Worm (Caenorhabditis elegans): ENCODE results near the gene T05A1.5.

DNA sequence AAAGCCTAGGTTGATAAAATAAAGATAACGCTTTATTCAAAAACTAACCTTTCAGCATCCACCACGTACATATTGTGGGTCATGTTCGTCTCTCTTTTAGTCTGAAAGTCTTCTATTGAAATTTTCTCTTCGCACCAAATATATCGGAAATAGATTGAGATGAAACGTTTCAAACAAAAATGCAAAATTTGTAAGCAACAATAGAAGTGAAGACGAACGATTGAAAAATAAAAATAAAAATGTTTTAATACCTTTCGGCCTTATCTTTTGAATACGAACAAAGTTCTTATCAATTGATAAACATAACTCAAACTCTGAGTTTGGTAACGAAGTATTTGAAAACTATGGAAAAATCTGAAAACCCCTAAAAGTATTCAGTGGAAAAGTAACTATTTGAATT is 13.0 kb upstream of the T05A1.5 start, which contains the start of gene F56H11.2:
- TF ChIP-seq T23F11.4 (GFP tag; optimal IDR thresholded peaks at IDR 0.05) (no peak), pros-1 (tag; optimal IDR thresholded peaks at IDR 0.05) (no peak), lin-11 (tag; optimal IDR thresholded peaks at IDR 0.05) (no peak), elt-2 (tag; optimal IDR thresholded peaks at IDR 0.05) (no peak), ceh-18 (tag; optimal IDR thresholded peaks at IDR 0.05) (no peak), unc-86 (tag; optimal IDR thresholded peaks at IDR 0.05) (no peak), unc-3 (GFP tag; conservative IDR thresholded peaks at IDR 0.05) (no peak), unc-3 (tag; optimal IDR thresholded peaks at IDR 0.05) (no peak), dmd-4 (tag; optimal IDR thresholded peaks at IDR 0.05; ENCODE audit: borderline replicate concordance) (no peak), fkh-10 (GFP tag; optimal IDR thresholded peaks at IDR 0.05) (no peak)

Data from whole organism, late embryonic.